Worm (Caenorhabditis elegans) whole organism, young adult: ENCODE data around the gene F40A3.3.

Source experiments
- B0261.1 ChIP-seq: sonication (generic microtip); optimal IDR thresholded peaks from 2 replicates; lab custom pipeline; 2016; ENCODE audit warnings: mild to moderate bottlenecking, missing genetic modification characterization, moderate library complexity, missing compliant biosample characterization
- B0336.3 ChIP-seq: fragments of 200-800 bp; sonication (Bioruptor generic); IDR thresholded peaks from 2 replicates; pipeline ENCODE4 v1.3.6; 2022; ENCODE audit warnings: missing genetic modification characterization, missing compliant biosample characterization
- D2030.7 ChIP-seq: fragments of 200-800 bp; sonication (Bioruptor generic); IDR thresholded peaks from 2 replicates; pipeline ENCODE4 v1.3.6; 2022; ENCODE audit warnings: missing genetic modification reagents, missing genetic modification characterization, missing compliant biosample characterization
- F22D6.2 ChIP-seq: sonication (generic microtip); optimal IDR thresholded peaks from 2 replicates; lab custom pipeline; 2016; ENCODE audit warnings: mild to moderate bottlenecking, missing genetic modification characterization, missing compliant biosample characterization
- F33H1.4 ChIP-seq: fragments of 200-800 bp; sonication (Bioruptor generic); IDR thresholded peaks from 2 replicates; pipeline ENCODE4 v1.3.6; 2022; ENCODE audit warnings: missing genetic modification reagents, missing genetic modification characterization, missing compliant biosample characterization
- F55B11.4 ChIP-seq: sonication (generic microtip); optimal IDR thresholded peaks from 2 replicates; lab custom pipeline; 2016; ENCODE audit warnings: missing compliant biosample characterization, missing genetic modification characterization, borderline replicate concordance; ENCODE audit not compliant: insufficient read depth
- Y53G8AR.9 ChIP-seq: fragments of 200-800 bp; sonication (Bioruptor generic); conservative IDR thresholded peaks from 2 replicates; pipeline ENCODE4 v1.3.6; 2022; ENCODE audit warnings: missing genetic modification reagents, missing genetic modification characterization, missing compliant biosample characterization
- Y95B8A.8 ChIP-seq: fragments of 200-800 bp; sonication (Bioruptor generic); IDR thresholded peaks from 2 replicates; pipeline ENCODE4 v1.3.6; 2022; ENCODE audit warnings: missing genetic modification reagents, missing genetic modification characterization, missing compliant biosample characterization
- ZK185.1 ChIP-seq: sonication (generic microtip); optimal IDR thresholded peaks from 2 replicates; lab custom pipeline; 2016; ENCODE audit warnings: mild to moderate bottlenecking, missing genetic modification characterization, missing compliant biosample characterization; ENCODE audit not compliant: poor library complexity, severe bottlenecking
- aptf-3 ChIP-seq: fragments of 200-800 bp; sonication (Bioruptor generic); IDR thresholded peaks from 2 replicates; pipeline ENCODE4 v1.3.6; 2022; ENCODE audit warnings: missing genetic modification characterization, missing compliant biosample characterization
- bed-2 ChIP-seq: fragments of 200-800 bp; sonication (Bioruptor generic); IDR thresholded peaks from 2 replicates; pipeline ENCODE4 v1.3.6; 2022; ENCODE audit warnings: missing genetic modification reagents, missing genetic modification characterization, missing compliant biosample characterization
- ceh-40 ChIP-seq: fragments of 200-800 bp; sonication (Bioruptor generic); IDR thresholded peaks from 2 replicates; pipeline ENCODE4 v1.3.6; 2022; ENCODE audit warnings: missing genetic modification characterization, missing compliant biosample characterization
- ceh-91 ChIP-seq: fragments of 200-800 bp; sonication (Bioruptor generic); IDR thresholded peaks from 2 replicates; pipeline ENCODE4 v1.3.6; 2022; ENCODE audit warnings: missing genetic modification reagents, missing genetic modification characterization, missing compliant biosample characterization
- die-1 ChIP-seq: sonication (generic microtip); optimal IDR thresholded peaks from 2 replicates; lab custom pipeline; 2016; ENCODE audit warnings: missing genotype, mild to moderate bottlenecking, missing genetic modification characterization, missing compliant biosample characterization
- dox-1 ChIP-seq: fragments of 200-800 bp; sonication (Bioruptor generic); IDR thresholded peaks from 2 replicates; pipeline ENCODE4 v1.3.6; 2022; ENCODE audit warnings: missing genetic modification reagents, missing genetic modification characterization, missing compliant biosample characterization
- dpl-1 ChIP-seq: fragments of 150-350 bp; optimal IDR thresholded peaks from 2 replicates; lab custom pipeline; 2014; ENCODE audit warnings: missing biosample characterization, missing genetic modification reagents, missing genetic modification characterization
- efl-1 ChIP-seq: fragments of 150-350 bp; optimal IDR thresholded peaks from 2 replicates; lab custom pipeline; 2014; ENCODE audit warnings: missing biosample characterization, missing genetic modification reagents, missing genetic modification characterization
- egrh-3 ChIP-seq: fragments of 200-800 bp; sonication (Bioruptor generic); IDR thresholded peaks from 2 replicates; pipeline ENCODE4 v1.3.6; 2022; ENCODE audit warnings: missing genetic modification reagents, missing genetic modification characterization, missing compliant biosample characterization
- ekl-4 ChIP-seq: fragments of 200-800 bp; sonication (Bioruptor generic); IDR thresholded peaks from 2 replicates; pipeline ENCODE4 v1.3.6; 2022; ENCODE audit warnings: missing genetic modification reagents, missing genetic modification characterization, missing compliant biosample characterization
- gei-17 ChIP-seq: fragments of 200-800 bp; sonication (Bioruptor generic); optimal IDR thresholded peaks from 2 replicates; lab custom pipeline; 2018; ENCODE audit warnings: mild to moderate bottlenecking, missing genetic modification characterization, missing compliant biosample characterization
- hmg-1.2 ChIP-seq: fragments of 200-800 bp; sonication (Bioruptor generic); IDR thresholded peaks from 2 replicates; pipeline ENCODE4 v1.3.6; 2022; ENCODE audit warnings: missing genetic modification reagents, missing genetic modification characterization, missing compliant biosample characterization
- hsf-1 ChIP-seq: fragments of 200-800 bp; sonication (Bioruptor generic); IDR thresholded peaks from 2 replicates; pipeline ENCODE4 v1.3.6; 2022; ENCODE audit warnings: missing genetic modification reagents, missing genetic modification characterization, missing compliant biosample characterization
- let-607 ChIP-seq, 2 experiments: fragments of 200-800 bp in 1 of 2; sonication (Bioruptor generic) in 1 of 2; sonication (generic microtip) in 1 of 2; optimal IDR thresholded peaks; 2 replicates each; lab custom pipeline; 2016 to 2018; ENCODE audit warnings: mild to moderate bottlenecking in 2 of 2, missing compliant biosample characterization in 2 of 2, missing genetic modification characterization in 2 of 2, moderate library complexity in 2 of 2, missing genotype in 1 of 2
- lin-54 ChIP-seq: fragments of 200-800 bp; sonication (Bioruptor generic); optimal IDR thresholded peaks from 2 replicates; lab custom pipeline; 2018; ENCODE audit warnings: mild to moderate bottlenecking, missing genetic modification characterization, missing compliant biosample characterization
- lir-1 ChIP-seq: fragments of 200-800 bp; sonication (Bioruptor generic); conservative IDR thresholded peaks from 2 replicates; pipeline ENCODE4 v1.3.6; 2022; ENCODE audit warnings: missing genetic modification reagents, missing genetic modification characterization, missing compliant biosample characterization
- lsl-1 ChIP-seq: fragments of 200-800 bp; sonication (Bioruptor generic); optimal IDR thresholded peaks from 2 replicates; lab custom pipeline; 2018; ENCODE audit warnings: mild to moderate bottlenecking, missing genetic modification characterization, moderate library complexity, missing compliant biosample characterization
- madf-10 ChIP-seq: sonication (generic microtip); optimal IDR thresholded peaks from 2 replicates; lab custom pipeline; 2016; ENCODE audit warnings: mild to moderate bottlenecking, missing genetic modification characterization, missing compliant biosample characterization
- madf-3 ChIP-seq: fragments of 200-800 bp; sonication (Bioruptor generic); IDR thresholded peaks from 2 replicates; pipeline ENCODE4 v1.3.6; 2022; ENCODE audit warnings: missing genetic modification reagents, missing genetic modification characterization, missing compliant biosample characterization
- madf-6 ChIP-seq: fragments of 200-800 bp; sonication (Bioruptor generic); IDR thresholded peaks from 2 replicates; pipeline ENCODE4 v1.3.6; 2022; ENCODE audit warnings: missing genetic modification reagents, missing genetic modification characterization, missing compliant biosample characterization
- madf-8 ChIP-seq: fragments of 200-800 bp; sonication (Bioruptor generic); conservative IDR thresholded peaks from 2 replicates; pipeline ENCODE4 v1.3.6; 2022; ENCODE audit warnings: missing genetic modification reagents, missing genetic modification characterization, missing compliant biosample characterization
- mcd-1 ChIP-seq: fragments of 200-800 bp; sonication (Bioruptor generic); IDR thresholded peaks from 2 replicates; pipeline ENCODE4 v1.3.6; 2022; ENCODE audit warnings: missing genetic modification reagents, missing genetic modification characterization, missing compliant biosample characterization
- mes-4 ChIP-seq: sonication (generic microtip); optimal IDR thresholded peaks from 2 replicates; lab custom pipeline; 2016; ENCODE audit warnings: missing genotype, missing genetic modification characterization, missing compliant biosample characterization
- mxl-1 ChIP-seq: sonication (generic microtip); optimal IDR thresholded peaks from 2 replicates; lab custom pipeline; 2016; ENCODE audit warnings: missing genetic modification characterization, missing compliant biosample characterization
- nfyb-1 ChIP-seq: fragments of 200-800 bp; sonication (Bioruptor generic); IDR thresholded peaks from 2 replicates; pipeline ENCODE4 v1.3.6; 2022; ENCODE audit warnings: missing genetic modification reagents, missing genetic modification characterization, missing compliant biosample characterization
- nhr-120 ChIP-seq: fragments of 200-800 bp; sonication (Bioruptor generic); IDR thresholded peaks from 2 replicates; pipeline ENCODE4 v1.3.6; 2022; ENCODE audit warnings: missing genetic modification characterization, missing compliant biosample characterization
- pbrm-1 ChIP-seq: fragments of 200-800 bp; sonication (Bioruptor generic); IDR thresholded peaks from 2 replicates; pipeline ENCODE4 v1.3.6; 2022; ENCODE audit warnings: missing genetic modification reagents, missing genetic modification characterization, missing compliant biosample characterization
- pha-4 ChIP-seq: fragments of 150-350 bp; sonication (generic microtip); optimal IDR thresholded peaks from 2 replicates; lab custom pipeline; 2014; ENCODE audit warnings: missing biosample characterization, missing genetic modification reagents, missing genetic modification characterization
- repo-1 ChIP-seq: sonication (generic microtip); optimal IDR thresholded peaks from 2 replicates; lab custom pipeline; 2017; ENCODE audit warnings: mild to moderate bottlenecking, missing genetic modification characterization, missing compliant biosample characterization
- rpc-1 ChIP-seq, 2 experiments: fragments of 150-350 bp in 1 of 2; sonication (generic microtip) in 1 of 2; optimal IDR thresholded peaks; 2 replicates each; lab custom pipeline; 2014 to 2018; ENCODE audit warnings: missing biosample characterization in 1 of 2, missing genetic modification characterization in 1 of 2, missing genetic modification reagents in 1 of 2, missing genotype in 1 of 2
- snpc-1.1 ChIP-seq: sonication (generic microtip); optimal IDR thresholded peaks from 2 replicates; lab custom pipeline; 2017; ENCODE audit warnings: missing genetic modification characterization, mild to moderate bottlenecking, missing compliant biosample characterization, antibody characterized with exemption, moderate library complexity, missing genotype, missing genetic modification reagents; ENCODE audit not compliant: insufficient read depth
- snpc-1.3 ChIP-seq: sonication (generic microtip); optimal IDR thresholded peaks from 2 replicates; lab custom pipeline; 2017; ENCODE audit warnings: missing genetic modification characterization, mild to moderate bottlenecking, missing compliant biosample characterization, antibody characterized with exemption, moderate library complexity, missing genotype, missing genetic modification reagents; ENCODE audit not compliant: insufficient read depth
- snpc-3.4 ChIP-seq: sonication (generic microtip); optimal IDR thresholded peaks from 2 replicates; lab custom pipeline; 2017; ENCODE audit warnings: missing genetic modification characterization, mild to moderate bottlenecking, missing compliant biosample characterization, antibody characterized with exemption, moderate library complexity, missing genotype, missing genetic modification reagents
- snpc-4 ChIP-seq, 5 experiments: fragments of 150-350 bp in 1 of 5; sonication (generic microtip) in 4 of 5; optimal IDR thresholded peaks; 2 replicates each; lab custom pipeline; 2014 to 2018; ENCODE audit warnings: missing genetic modification characterization in 5 of 5, missing biosample characterization in 3 of 5, antibody characterized with exemption in 2 of 5, mild to moderate bottlenecking in 2 of 5, missing compliant biosample characterization in 2 of 5, missing genotype in 2 of 5, moderate library complexity in 2 of 5, missing genetic modification reagents in 1 of 5
- xnd-1 ChIP-seq: sonication (generic microtip); optimal IDR thresholded peaks from 2 replicates; lab custom pipeline; 2016; ENCODE audit warnings: missing genotype, missing genetic modification reagents, missing genetic modification characterization, missing compliant biosample characterization
- ztf-26 ChIP-seq: sonication (generic microtip); optimal IDR thresholded peaks from 2 replicates; lab custom pipeline; 2017; ENCODE audit warnings: missing genetic modification characterization, missing compliant biosample characterization
- ztf-3 ChIP-seq: fragments of 200-800 bp; sonication (Bioruptor generic); optimal IDR thresholded peaks from 2 replicates; lab custom pipeline; 2018; ENCODE audit warnings: mild to moderate bottlenecking, missing genetic modification characterization, missing compliant biosample characterization

F40A3.3 gene

ce11 chrV:7853900-7854299 is 23.3 kb upstream of the F40A3.3 start:
- TF ChIP-seq die-1 (tag; lab: Kevin White, UChicago) = no peak
- TF ChIP-seq xnd-1 (tag; lab: Kevin White, UChicago) = peak; percentile 75
- TF ChIP-seq F22D6.2 (tag; lab: Kevin White, UChicago) = no peak
- no peak for TF ChIP-seq egrh-3 (GFP tag; lab: Robert Waterston, UW)
- TF ChIP-seq hsf-1 = peak; percentile 64
- TF ChIP-seq repo-1 (tag; lab: Kevin White, UChicago) = no peak
- TF ChIP-seq ceh-40 = no peak
- TF ChIP-seq D2030.7 = peak; percentile 45; the same call in 1 of the 2 replicates
- TF ChIP-seq ztf-26 (tag; lab: Kevin White, UChicago) = no peak
- TF ChIP-seq snpc-3.4 = no peak
- peak; percentile 84 for TF ChIP-seq lsl-1 (GFP tag; lab: Kevin White, UChicago)
- peak; percentile 42 for TF ChIP-seq madf-8 (GFP tag; lab: Robert Waterston, UW)
- peak; percentile 85 for TF ChIP-seq efl-1 (GFP tag; lab: Kevin White, UChicago)
- TF ChIP-seq F33H1.4 (GFP tag; lab: Robert Waterston, UW) = peak; percentile 87
- no peak for TF ChIP-seq nfyb-1 (GFP tag; lab: Robert Waterston, UW)
- peak; percentile 47 for TF ChIP-seq dpl-1 (GFP tag; lab: Kevin White, UChicago)
- TF ChIP-seq madf-3 = no peak
- no peak for TF ChIP-seq snpc-4 (GFP tag; optimal IDR thresholded peaks at IDR 0.05; lab: Kevin White, UChicago)
- TF ChIP-seq snpc-4 (tag; optimal IDR thresholded peaks at IDR 0.05; lab: Kevin White, UChicago) = peak in 1 of 4 experiments; percentile 26
- peak; percentile 14 for TF ChIP-seq snpc-1.3 (tag; lab: Kevin White, UChicago)
- TF ChIP-seq madf-6 (GFP tag; lab: Robert Waterston, UW) = peak; percentile 76
- peak; percentile 38; the same call in 1 of the 2 replicates for TF ChIP-seq ceh-91 (GFP tag; lab: Robert Waterston, UW)
- peak; percentile 47 for TF ChIP-seq dox-1 (GFP tag; lab: Robert Waterston, UW)
- TF ChIP-seq aptf-3 (GFP tag; lab: Robert Waterston, UW) = no peak
- peak; percentile 43; the same call in 1 of the 2 replicates for TF ChIP-seq hmg-1.2 (GFP tag; lab: Robert Waterston, UW)

DNA sequence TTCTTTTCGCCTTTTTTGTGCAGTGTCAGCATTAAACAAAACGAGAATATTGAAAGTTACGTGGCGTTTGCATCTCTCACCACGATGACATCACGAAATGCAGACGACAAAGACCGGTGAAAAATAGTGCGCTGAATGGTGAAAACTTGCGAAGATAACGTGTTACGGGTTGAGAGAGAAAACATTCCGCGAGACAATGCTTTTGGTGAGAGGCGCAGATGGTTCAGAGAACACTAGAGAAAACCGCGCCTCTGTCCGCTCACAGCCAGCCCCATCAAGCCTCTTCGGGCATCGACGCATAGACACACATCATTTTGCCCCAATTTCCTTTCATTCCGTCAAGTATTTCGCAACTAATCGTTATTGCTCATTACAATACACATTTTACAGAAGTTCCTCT is 22.6 kb upstream of the F40A3.3 start, which contains the start of the genes C37C3.9 and C37C3.18:
Gene C37C3.9 (minus strand): TSS at position 98 of the 400 bp plus-strand sequence.
Gene C37C3.18 (plus strand): TSS at position 391 of the 400 bp plus-strand sequence.
- peak; percentile 73 to 90 for TF ChIP-seq let-607 (tag; optimal IDR thresholded peaks at IDR 0.05; lab: Kevin White, UChicago)
- TF ChIP-seq B0261.1 (tag; lab: Kevin White, UChicago) = no peak
- TF ChIP-seq ztf-3 (GFP tag; lab: Kevin White, UChicago) = no peak
- TF ChIP-seq mes-4 = no peak
- peak; percentile 5; the same call in 1 of the 2 replicates for TF ChIP-seq madf-6 (GFP tag; lab: Robert Waterston, UW)
- peak; percentile 70; the same call in 1 of the 2 replicates for TF ChIP-seq B0336.3 (GFP tag; lab: Robert Waterston, UW)
- no peak for TF ChIP-seq gei-17
- no peak for TF ChIP-seq snpc-1.1 (tag; lab: Kevin White, UChicago)
- no peak for TF ChIP-seq F55B11.4 (tag; lab: Kevin White, UChicago)
- no peak for TF ChIP-seq pha-4 (tag; lab: Kevin White, UChicago)
- TF ChIP-seq bed-2 = no peak
- no peak for TF ChIP-seq madf-10
- TF ChIP-seq lir-1 (GFP tag; lab: Robert Waterston, UW) = no peak
- TF ChIP-seq pbrm-1 = peak; percentile 54; the same call in 1 of the 2 replicates
- peak; percentile 12 for TF ChIP-seq ZK185.1
- peak; percentile 82 for TF ChIP-seq dox-1 (GFP tag; lab: Robert Waterston, UW)
- TF ChIP-seq Y95B8A.8 (GFP tag; lab: Robert Waterston, UW) = 0 out of 2 replicates have a peak, but pooled peaks have one; percentile 6
- peak; percentile 33 for TF ChIP-seq lin-54 (GFP tag; lab: Kevin White, UChicago)
- TF ChIP-seq Y53G8AR.9 (GFP tag; lab: Robert Waterston, UW) = 0 out of 2 replicates have a peak, but pooled peaks have one; percentile 11
- TF ChIP-seq nhr-120 = no peak
- peak; percentile 74; the same call in 1 of the 2 replicates for TF ChIP-seq ekl-4 (GFP tag; lab: Robert Waterston, UW)
- TF ChIP-seq mxl-1 (tag; lab: Kevin White, UChicago) = no peak
- peak; percentile 44; the same call in 1 of the 2 replicates for TF ChIP-seq mcd-1 (GFP tag; lab: Robert Waterston, UW)
- TF ChIP-seq rpc-1 (optimal IDR thresholded peaks at IDR 0.05; lab: Kevin White, UChicago) = no peak
- no peak for TF ChIP-seq rpc-1 (tag; optimal IDR thresholded peaks at IDR 0.05; lab: Kevin White, UChicago)
